Fruit fly (Drosophila melanogaster) whole organism, adult: ENCODE data around the gene CG14154.

Experiments
- CG1620 ChIP-seq: fragments of 200-800 bp; sonication (Bioruptor generic); optimal IDR thresholded peaks from 2 replicates; lab custom pipeline; 2016; ENCODE audit warnings: missing biosample characterization, missing genetic modification characterization
- CG5204 ChIP-seq: fragments of 200-800 bp; sonication (Bioruptor generic); optimal IDR thresholded peaks from 2 replicates; lab custom pipeline; 2016; ENCODE audit warnings: missing biosample characterization, missing genetic modification characterization
- CG7101 ChIP-seq: fragments of 200-800 bp; sonication (Bioruptor generic); optimal IDR thresholded peaks from 2 replicates; lab custom pipeline; 2018; ENCODE audit warnings: missing biosample characterization, mild to moderate bottlenecking, missing genetic modification characterization, moderate library complexity
- Mnt ChIP-seq: fragments of 200-800 bp; sonication (Bioruptor generic); optimal IDR thresholded peaks from 2 replicates; lab custom pipeline; 2016; ENCODE audit warnings: missing biosample characterization, mild to moderate bottlenecking, missing genetic modification characterization
- kay ChIP-seq: fragments of 200-800 bp; sonication (Bioruptor generic); peaks from one replicate; lab custom pipeline; 2016; ENCODE audit warnings: missing biosample characterization, missing genetic modification characterization, borderline replicate concordance
- toe ChIP-seq: fragments of 200-800 bp; sonication (Bioruptor generic); optimal IDR thresholded peaks from 2 replicates; lab custom pipeline; 2016; ENCODE audit warnings: missing biosample characterization, missing genetic modification characterization

DNA sequence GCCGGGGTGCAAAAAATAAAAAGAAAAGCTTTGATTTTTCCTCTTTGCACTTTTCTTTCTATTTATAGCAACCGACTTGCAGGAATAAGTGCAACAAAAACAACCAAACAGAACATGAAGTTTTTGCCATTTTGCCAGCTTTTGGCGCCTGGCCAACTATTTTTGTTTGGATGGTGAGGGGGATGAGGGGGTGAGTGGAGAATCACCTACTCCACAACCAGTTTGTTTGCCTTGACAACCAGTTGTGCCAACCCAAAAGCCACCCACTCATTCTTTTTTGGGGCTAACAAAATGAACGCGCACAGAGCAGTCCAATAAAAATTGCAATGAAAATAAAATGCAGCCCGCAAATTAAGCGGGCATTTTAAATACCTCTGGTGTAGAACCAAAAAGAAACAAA, 15.6 kb downstream of the CG14154 start:
- TF ChIP-seq CG7101 (tag; lab: Kevin White, UChicago), result no peak
- no peak for TF ChIP-seq CG1620 (GFP tag; lab: Kevin White, UChicago)
- no peak for TF ChIP-seq toe (GFP tag; lab: Kevin White, UChicago)
- TF ChIP-seq CG5204 (GFP tag; lab: Kevin White, UChicago), result no peak
- TF ChIP-seq Mnt (GFP tag; lab: Kevin White, UChicago), result no peak
- TF ChIP-seq kay (GFP tag; lab: Kevin White, UChicago), result no peak
